Fruit fly (Drosophila melanogaster) whole organism, embryonic: ENCODE measurements around the gene CG10211.

Source experiments
- Atf-2 ChIP-seq: fragments of 200-800 bp; sonication (Bioruptor generic); optimal IDR thresholded peaks from 2 replicates; lab custom pipeline; 2016; ENCODE audit warnings: missing biosample characterization, missing genetic modification characterization
- CG10274 ChIP-seq: fragments of 200-800 bp; sonication (Bioruptor generic); optimal IDR thresholded peaks from 3 replicates; lab custom pipeline; 2017; ENCODE audit warnings: missing biosample characterization, mild to moderate bottlenecking, missing genetic modification characterization
- CG10321 ChIP-seq: fragments of 200-800 bp; sonication (Bioruptor generic); IDR thresholded peaks from 2 replicates; pipeline ENCODE4 v1.3.6; 2022; ENCODE audit warnings: missing biosample characterization, missing genetic modification characterization
- CG10543 ChIP-seq: fragments of 200-800 bp; sonication (Bioruptor generic); optimal IDR thresholded peaks from 3 replicates; lab custom pipeline; 2017; ENCODE audit warnings: missing biosample characterization, mild to moderate bottlenecking, missing genetic modification characterization, moderate library complexity
- CG10959 ChIP-seq: fragments of 200-800 bp; sonication (Bioruptor generic); IDR thresholded peaks from 2 replicates; pipeline ENCODE4 v1.3.6; 2022; ENCODE audit warnings: missing biosample characterization, missing genetic modification characterization
- CG11456 ChIP-seq: fragments of 200-800 bp; sonication (Bioruptor generic); IDR thresholded peaks from 3 replicates; pipeline ENCODE4 v1.3.6; 2022; ENCODE audit warnings: missing biosample characterization, missing genetic modification characterization
- CG1603 ChIP-seq: fragments of 200-800 bp; sonication (Bioruptor generic); optimal IDR thresholded peaks from 2 replicates; lab custom pipeline; 2019; ENCODE audit warnings: missing biosample characterization, mild to moderate bottlenecking, missing genetic modification characterization, moderate library complexity
- CG17328 ChIP-seq: fragments of 200-800 bp; sonication (Bioruptor generic); IDR thresholded peaks from 2 replicates; pipeline ENCODE4 v1.3.6; 2022; ENCODE audit warnings: missing biosample characterization, missing genetic modification characterization
- CG18011 ChIP-seq: fragments of 200-800 bp; sonication (Bioruptor generic); optimal IDR thresholded peaks from 2 replicates; lab custom pipeline; 2017; ENCODE audit warnings: missing biosample characterization, missing genetic modification characterization, mild to moderate bottlenecking, moderate library complexity, missing genotype
- CG2120 ChIP-seq: fragments of 200-800 bp; sonication (Bioruptor generic); optimal IDR thresholded peaks from 3 replicates; lab custom pipeline; 2016; ENCODE audit warnings: missing biosample characterization, missing genetic modification characterization
- CG3847 ChIP-seq: fragments of 200-800 bp; sonication (Bioruptor generic); IDR thresholded peaks from 2 replicates; pipeline ENCODE4 v1.3.6; 2022; ENCODE audit warnings: missing biosample characterization, missing genetic modification characterization
- CG3995 ChIP-seq: fragments of 200-800 bp; sonication (Bioruptor generic); optimal IDR thresholded peaks from 3 replicates; lab custom pipeline; 2016; ENCODE audit warnings: missing biosample characterization, missing genetic modification characterization
- CG42726 ChIP-seq: fragments of 200-800 bp; sonication (Bioruptor generic); IDR thresholded peaks from 2 replicates; pipeline ENCODE4 v1.3.6; 2022; ENCODE audit warnings: missing biosample characterization, missing genetic modification characterization; ENCODE audit not compliant: partially characterized antibody
- CG4707 ChIP-seq: fragments of 200-800 bp; sonication (Bioruptor generic); optimal IDR thresholded peaks from 2 replicates; lab custom pipeline; 2018; ENCODE audit warnings: missing biosample characterization, mild to moderate bottlenecking, missing genetic modification characterization, moderate library complexity
- CG6272 ChIP-seq: fragments of 200-800 bp; sonication (Bioruptor generic); IDR thresholded peaks from 2 replicates; pipeline ENCODE4 v1.3.6; 2022; ENCODE audit warnings: missing biosample characterization, missing genetic modification characterization
- CG7556 ChIP-seq: fragments of 200-800 bp; sonication (Bioruptor generic); optimal IDR thresholded peaks from 2 replicates; lab custom pipeline; 2017; ENCODE audit warnings: missing biosample characterization, mild to moderate bottlenecking, missing genetic modification characterization
- CG7963 ChIP-seq: fragments of 200-800 bp; sonication (Bioruptor generic); IDR thresholded peaks from 3 replicates; pipeline ENCODE4 v1.3.6; 2022; ENCODE audit warnings: missing biosample characterization, missing genetic modification characterization; ENCODE audit not compliant: partially characterized antibody
- CG7987 ChIP-seq: fragments of 200-800 bp; sonication (Bioruptor generic); optimal IDR thresholded peaks from 2 replicates; lab custom pipeline; 2018; ENCODE audit warnings: missing biosample characterization, mild to moderate bottlenecking, missing genetic modification characterization, moderate library complexity
- CG9817 ChIP-seq: fragments of 200-800 bp; sonication (Bioruptor generic); optimal IDR thresholded peaks from 2 replicates; lab custom pipeline; 2018; ENCODE audit warnings: missing biosample characterization, mild to moderate bottlenecking, missing genetic modification characterization, moderate library complexity
- Doc3 ChIP-seq: fragments of 200-800 bp; sonication (Bioruptor generic); IDR thresholded peaks from 3 replicates; pipeline ENCODE4 v1.3.6; 2022; ENCODE audit warnings: missing biosample characterization, missing genetic modification characterization; ENCODE audit not compliant: partially characterized antibody
- Dref ChIP-seq: fragments of 200-800 bp; sonication (Bioruptor generic); IDR thresholded peaks from 2 replicates; pipeline ENCODE4 v1.3.6; 2022; ENCODE audit warnings: missing biosample characterization, missing genetic modification characterization
- Elba2 ChIP-seq: fragments of 200-800 bp; sonication (Bioruptor generic); optimal IDR thresholded peaks from 3 replicates; lab custom pipeline; 2016; ENCODE audit warnings: missing biosample characterization, missing genetic modification characterization
- Lhr ChIP-seq: fragments of 200-800 bp; sonication (Bioruptor generic); optimal IDR thresholded peaks from 3 replicates; lab custom pipeline; 2017; ENCODE audit warnings: mild to moderate bottlenecking, missing biosample characterization, missing genetic modification reagents, missing genetic modification characterization
- Lpt ChIP-seq: fragments of >200 bp; optimal IDR thresholded peaks from 2 replicates; lab custom pipeline; 2018; ENCODE audit warnings: missing biosample characterization, missing genetic modification characterization
- MBD-R2 ChIP-seq: fragments of 200-800 bp; sonication (Bioruptor generic); IDR thresholded peaks from 2 replicates; pipeline ENCODE4 v1.3.6; 2022; ENCODE audit warnings: missing biosample characterization, missing genetic modification characterization
- Meics ChIP-seq: fragments of 200-800 bp; sonication (Bioruptor generic); optimal IDR thresholded peaks from 2 replicates; lab custom pipeline; 2017; ENCODE audit warnings: missing biosample characterization, mild to moderate bottlenecking, missing genetic modification characterization
- Oli ChIP-seq: fragments of 200-800 bp; sonication (Bioruptor generic); optimal IDR thresholded peaks from 2 replicates; lab custom pipeline; 2018; ENCODE audit warnings: missing biosample characterization, mild to moderate bottlenecking, missing genetic modification characterization, moderate library complexity
- Ravus ChIP-seq: fragments of 200-800 bp; sonication (Bioruptor generic); IDR thresholded peaks from 2 replicates; pipeline ENCODE4 v1.3.6; 2022; ENCODE audit warnings: missing biosample characterization, missing genetic modification characterization
- aop ChIP-seq: fragments of 200-800 bp; sonication (Bioruptor generic); IDR thresholded peaks from 2 replicates; pipeline ENCODE4 v1.3.6; 2022; ENCODE audit warnings: missing biosample characterization, missing genetic modification characterization
- bsh ChIP-seq, 2 experiments: fragments of 200-800 bp; sonication (Bioruptor generic); optimal IDR thresholded peaks; 2 replicates each; lab custom pipeline; 2017 to 2018; ENCODE audit warnings: mild to moderate bottlenecking in 2 of 2, missing biosample characterization in 2 of 2, missing genetic modification characterization in 2 of 2, moderate library complexity in 1 of 2
- btn ChIP-seq: fragments of 200-800 bp; sonication (Bioruptor generic); optimal IDR thresholded peaks from 2 replicates; lab custom pipeline; 2016; ENCODE audit warnings: missing biosample characterization, missing genetic modification characterization
- ci ChIP-seq: fragments of 200-800 bp; sonication (Bioruptor generic); IDR thresholded peaks from 3 replicates; pipeline ENCODE4 v1.3.6; 2022; ENCODE audit warnings: missing biosample characterization, missing genetic modification characterization
- crol ChIP-seq: fragments of 200-800 bp; sonication (Bioruptor generic); IDR thresholded peaks from 2 replicates; pipeline ENCODE4 v1.3.6; 2022; ENCODE audit warnings: missing biosample characterization, missing genetic modification characterization
- danr ChIP-seq: fragments of 200-800 bp; sonication (Bioruptor generic); IDR thresholded peaks from 2 replicates; pipeline ENCODE4 v1.3.6; 2022; ENCODE audit warnings: missing biosample characterization, missing genetic modification characterization
- dati ChIP-seq: fragments of 200-800 bp; sonication (Bioruptor generic); IDR thresholded peaks from 2 replicates; pipeline ENCODE4 v1.3.6; 2022; ENCODE audit warnings: missing biosample characterization, missing genetic modification characterization
- fu2 ChIP-seq: fragments of 200-800 bp; sonication (Bioruptor generic); optimal IDR thresholded peaks from 2 replicates; lab custom pipeline; 2016; ENCODE audit warnings: missing biosample characterization, missing genetic modification characterization
- gsb ChIP-seq: fragments of 200-800 bp; sonication (Bioruptor generic); IDR thresholded peaks from 2 replicates; pipeline ENCODE4 v1.3.6; 2022; ENCODE audit warnings: missing biosample characterization, missing genetic modification characterization
- hbn ChIP-seq: fragments of 200-800 bp; sonication (Bioruptor generic); IDR thresholded peaks from 2 replicates; pipeline ENCODE4 v1.3.6; 2022; ENCODE audit warnings: missing biosample characterization, missing genetic modification characterization; ENCODE audit not compliant: partially characterized antibody
- nom ChIP-seq: fragments of 200-800 bp; sonication (Bioruptor generic); optimal IDR thresholded peaks from 2 replicates; lab custom pipeline; 2017; ENCODE audit warnings: missing biosample characterization, missing genetic modification characterization, mild to moderate bottlenecking, moderate library complexity, missing genetic modification reagents
- oc ChIP-seq: fragments of 200-800 bp; sonication (Bioruptor generic); optimal IDR thresholded peaks from 2 replicates; lab custom pipeline; 2018; ENCODE audit warnings: missing biosample characterization, mild to moderate bottlenecking, missing genetic modification characterization, moderate library complexity
- otp ChIP-seq: fragments of 200-800 bp; sonication (Bioruptor generic); IDR thresholded peaks from 3 replicates; pipeline ENCODE4, ENCODE4 v1.3.6; 2022; ENCODE audit warnings: missing biosample characterization, missing genetic modification characterization
- pb ChIP-seq: fragments of 200-800 bp; sonication (Bioruptor generic); optimal IDR thresholded peaks from 3 replicates; lab custom pipeline; 2016; ENCODE audit warnings: missing biosample characterization, missing genetic modification characterization
- phol ChIP-seq: fragments of 200-800 bp; sonication (Bioruptor generic); optimal IDR thresholded peaks from 3 replicates; lab custom pipeline; 2018; ENCODE audit warnings: missing biosample characterization, mild to moderate bottlenecking, missing genetic modification characterization, moderate library complexity
- prd ChIP-seq, 3 experiments: fragments of >200 bp in 2 of 3; fragments of 200-800 bp in 1 of 3; sonication (Bioruptor generic) in 1 of 3; optimal IDR thresholded peaks in 2 of 3; IDR thresholded peaks in 1 of 3; 2 replicates in 2 of 3; 3 replicates in 1 of 3; pipeline versions ENCODE4 v1.3.6 to Lab custom; 2017 to 2022; ENCODE audit warnings: missing biosample characterization in 1 of 3, missing genetic modification characterization in 1 of 3
- ro ChIP-seq: fragments of 200-800 bp; sonication (Bioruptor generic); IDR thresholded peaks from 2 replicates; pipeline ENCODE4 v1.3.6; 2022; ENCODE audit warnings: missing biosample characterization, missing genetic modification characterization
- run ChIP-seq: fragments of 200-800 bp; sonication (Bioruptor generic); optimal IDR thresholded peaks from 3 replicates; lab custom pipeline; 2018; ENCODE audit warnings: missing biosample characterization, mild to moderate bottlenecking, missing genetic modification characterization
- salm ChIP-seq: fragments of 200-800 bp; sonication (Bioruptor generic); optimal IDR thresholded peaks from 2 replicates; lab custom pipeline; 2018; ENCODE audit warnings: missing biosample characterization, mild to moderate bottlenecking, missing genetic modification characterization
- zen ChIP-seq: fragments of 200-800 bp; sonication (Bioruptor generic); optimal IDR thresholded peaks from 3 replicates; lab custom pipeline; 2018; ENCODE audit warnings: missing biosample characterization, mild to moderate bottlenecking, missing genetic modification characterization, moderate library complexity
- zfh1 ChIP-seq: fragments of 200-800 bp; sonication (Bioruptor generic); IDR thresholded peaks from 3 replicates; pipeline ENCODE4 v1.3.6; 2022; ENCODE audit warnings: missing biosample characterization, missing genetic modification characterization

The CG10211 gene

DNA sequence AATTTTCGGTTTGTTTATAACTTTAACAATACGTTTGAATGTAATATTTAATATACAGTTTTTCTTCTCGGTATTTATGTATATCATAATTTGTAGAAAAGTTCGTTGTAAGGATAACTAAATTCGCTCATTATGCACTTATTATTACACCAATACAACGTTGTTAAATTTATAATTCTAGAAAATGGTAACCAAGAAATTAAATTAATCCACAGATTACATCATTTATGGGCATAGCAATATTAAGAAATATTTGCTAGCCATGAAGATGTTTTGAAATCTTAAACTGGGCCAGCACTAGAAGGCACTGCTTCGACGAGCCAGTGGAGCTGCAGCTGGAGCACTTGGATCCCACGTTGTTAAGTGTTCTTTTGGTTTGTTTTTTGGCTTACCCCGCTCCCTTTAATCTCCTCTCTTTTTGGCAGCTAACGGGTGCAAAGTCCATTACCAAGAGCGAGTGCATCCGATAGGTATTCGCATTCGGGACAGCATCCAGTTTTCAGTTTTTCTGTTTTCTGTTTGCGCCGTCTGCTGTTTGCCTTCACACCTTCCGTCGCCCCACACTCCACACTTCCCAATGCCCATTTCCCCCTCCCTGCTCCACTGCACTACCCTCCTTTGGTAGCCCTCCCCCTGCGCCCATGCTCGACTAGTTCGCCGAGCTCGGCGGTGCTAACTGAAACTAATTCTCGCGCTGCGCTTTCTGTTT is 55.3 kb downstream of the CG10211 start (continued):
- TF ChIP-seq danr (no peak), ro (GFP tag; lab: Robert Waterston, UW) (0 out of 2 replicates have a peak, but pooled peaks have one; percentile 28), btn (GFP tag; lab: Kevin White, UChicago) (no peak), CG2120 (GFP tag; lab: Kevin White, UChicago) (no peak), crol (GFP tag; lab: Robert Waterston, UW) (peak; percentile 93), pb (GFP tag; lab: Kevin White, UChicago) (no peak), Oli (no peak), Meics (GFP tag; lab: Kevin White, UChicago) (no peak), prd (optimal IDR thresholded peaks at IDR 0.05; lab: Kevin White, UChicago) (peak in 1 of 2 experiments; percentile 33), prd (GFP tag; IDR thresholded peaks at IDR 0.05; lab: Robert Waterston, UW) (no peak), CG11456 (GFP tag; lab: Robert Waterston, UW) (no peak), Dref (GFP tag; lab: Robert Waterston, UW) (no peak), hbn (no peak), CG4707 (no peak), CG7987 (GFP tag; lab: Kevin White, UChicago) (no peak), otp (GFP tag; lab: Robert Waterston, UW) (peak; percentile 47; the same call in 1 of the 3 replicates), dati (GFP tag; lab: Robert Waterston, UW) (no peak), MBD-R2 (GFP tag; lab: Robert Waterston, UW) (no peak; the same call in 1 of the 2 replicates), CG10959 (GFP tag; lab: Robert Waterston, UW) (no peak), CG10274 (GFP tag; lab: Kevin White, UChicago) (no peak), Ravus (GFP tag; lab: Robert Waterston, UW) (no peak), zfh1 (0 out of 3 replicates have a peak, but pooled peaks have one; percentile 21), aop (GFP tag; lab: Robert Waterston, UW) (no peak), CG6272 (no peak), Lhr (GFP tag; lab: Kevin White, UChicago) (no peak), CG3995 (no peak), Elba2 (GFP tag; lab: Kevin White, UChicago) (no peak), Lpt (GFP tag; lab: Kevin White, UChicago) (no peak), CG1603 (tag; lab: Kevin White, UChicago) (no peak), phol (tag; lab: Kevin White, UChicago) (no peak), Atf-2 (GFP tag; lab: Kevin White, UChicago) (no peak), salm (no peak), fu2 (GFP tag; lab: Kevin White, UChicago) (no peak), Doc3 (no peak), CG3847 (GFP tag; lab: Robert Waterston, UW) (no peak), run (no peak), nom (GFP tag; lab: Kevin White, UChicago) (peak; percentile 95), zen (no peak), ci (no peak), CG7556 (no peak), CG42726 (GFP tag; lab: Robert Waterston, UW) (no peak), CG17328 (no peak; the same call in 1 of the 2 replicates), gsb (0 out of 2 replicates have a peak, but pooled peaks have one; percentile 24), CG18011 (no peak), bsh (GFP tag; optimal IDR thresholded peaks at IDR 0.05; lab: Kevin White, UChicago) (peak in 1 of 2 experiments; percentile 91), CG10543 (no peak), CG7963 (GFP tag; lab: Robert Waterston, UW) (no peak), CG10321 (no peak), CG9817 (tag; lab: Kevin White, UChicago) (no peak), oc (no peak)
